Fruit fly (Drosophila melanogaster) whole organism, adult: ENCODE measurements around the gene HHEX.

Source experiments
- CG14711 ChIP-seq: fragments of 200-800 bp; sonication (Bioruptor generic); optimal IDR thresholded peaks from 2 replicates; lab custom pipeline; 2018; ENCODE audit warnings: missing biosample characterization, mild to moderate bottlenecking, missing genetic modification characterization, moderate library complexity
- CG7045 ChIP-seq: fragments of 200-800 bp; sonication (Bioruptor generic); optimal IDR thresholded peaks from 2 replicates; lab custom pipeline; 2017; ENCODE audit warnings: missing biosample characterization, mild to moderate bottlenecking, missing genetic modification characterization
- Hr96 ChIP-seq: fragments of 200-800 bp; sonication (Bioruptor generic); optimal IDR thresholded peaks from 2 replicates; lab custom pipeline; 2016; ENCODE audit warnings: missing biosample characterization, missing genetic modification characterization
- kay ChIP-seq: fragments of 200-800 bp; sonication (Bioruptor generic); peaks from one replicate; lab custom pipeline; 2016; ENCODE audit warnings: missing biosample characterization, missing genetic modification characterization, borderline replicate concordance
- toe ChIP-seq: fragments of 200-800 bp; sonication (Bioruptor generic); optimal IDR thresholded peaks from 2 replicates; lab custom pipeline; 2016; ENCODE audit warnings: missing biosample characterization, missing genetic modification characterization

DNA sequence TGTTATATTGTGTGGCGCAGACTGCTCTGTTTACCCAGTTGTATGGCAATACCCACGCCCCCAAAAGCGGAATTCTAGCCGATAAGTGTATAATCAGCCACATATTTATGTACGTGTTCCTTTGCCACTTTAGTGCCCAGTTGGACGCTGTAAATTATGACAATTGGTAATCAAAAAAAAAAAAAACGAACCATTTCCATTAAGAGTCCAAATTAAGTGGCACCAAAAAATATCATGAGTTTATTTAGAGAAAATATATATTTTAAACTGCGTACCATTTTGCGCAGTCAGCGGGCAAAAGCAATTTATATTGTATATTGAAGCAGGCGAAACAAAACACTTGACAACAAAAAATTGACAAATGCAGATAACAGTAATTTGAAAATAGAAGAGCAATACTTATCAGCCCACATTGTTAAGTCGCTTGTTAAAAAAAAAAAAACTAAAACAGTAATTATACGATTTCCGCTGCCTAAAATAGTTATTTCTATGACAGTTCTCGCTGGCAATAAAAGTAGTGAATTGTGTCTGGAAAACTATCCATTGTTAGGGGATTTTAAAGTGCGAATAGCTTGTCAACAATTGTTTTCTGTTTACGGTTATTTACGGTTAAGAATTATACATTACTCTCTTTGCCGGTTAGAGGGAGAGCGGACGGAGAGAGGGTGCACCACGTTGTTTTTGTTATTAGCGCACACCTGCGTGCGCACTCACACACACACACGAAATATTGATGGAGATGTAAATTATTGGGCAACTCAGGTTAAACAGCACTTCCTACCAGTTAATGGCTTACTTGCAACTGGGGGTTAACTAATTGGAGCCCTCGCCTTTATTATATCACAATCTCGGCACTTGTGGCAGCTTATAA lies 21.0 kb downstream of the HHEX start:
- no peak for TF ChIP-seq kay (GFP tag; lab: Kevin White, UChicago)
- no peak for TF ChIP-seq CG7045 (GFP tag; lab: Kevin White, UChicago)
- TF ChIP-seq toe (GFP tag; lab: Kevin White, UChicago): no peak
- no peak for TF ChIP-seq Hr96 (GFP tag; lab: Kevin White, UChicago)
- TF ChIP-seq CG14711 (tag; lab: Kevin White, UChicago): no peak
